Fruit fly (Drosophila melanogaster) whole organism, embryonic: ENCODE measurements around the gene Pde11.

Experiments used
- Atf6 ChIP-seq: fragments of 200-800 bp; sonication (Bioruptor generic); IDR thresholded peaks from 2 replicates; pipeline ENCODE4 v1.3.6; 2022; ENCODE audit warnings: missing biosample characterization, missing genetic modification characterization
- BEAF-32 ChIP-seq: fragments of 200-800 bp; sonication (Bioruptor generic); optimal IDR thresholded peaks from 3 replicates; lab custom pipeline; 2017; ENCODE audit warnings: missing biosample characterization, missing genetic modification characterization, mild to moderate bottlenecking, moderate library complexity, missing genetic modification reagents
- CG10147 ChIP-seq: fragments of 200-800 bp; sonication (Bioruptor generic); optimal IDR thresholded peaks from 2 replicates; lab custom pipeline; 2019; ENCODE audit warnings: missing biosample characterization, mild to moderate bottlenecking, missing genetic modification characterization, moderate library complexity
- CG10267 ChIP-seq: fragments of 200-800 bp; sonication (Bioruptor generic); optimal IDR thresholded peaks from 2 replicates; lab custom pipeline; 2018; ENCODE audit warnings: missing biosample characterization, mild to moderate bottlenecking, missing genetic modification characterization, moderate library complexity
- CG10959 ChIP-seq: fragments of 200-800 bp; sonication (Bioruptor generic); IDR thresholded peaks from 2 replicates; pipeline ENCODE4 v1.3.6; 2022; ENCODE audit warnings: missing biosample characterization, missing genetic modification characterization
- CG11560 ChIP-seq: fragments of 200-800 bp; sonication (Bioruptor generic); IDR thresholded peaks from 3 replicates; pipeline ENCODE4 v1.3.6; 2022; ENCODE audit warnings: missing biosample characterization, missing genetic modification characterization
- CG12942 ChIP-seq: fragments of 200-800 bp; sonication (Bioruptor generic); optimal IDR thresholded peaks from 3 replicates; lab custom pipeline; 2016; ENCODE audit warnings: missing biosample characterization, missing genetic modification characterization
- CG13894 ChIP-seq: fragments of 200-800 bp; sonication (Bioruptor generic); optimal IDR thresholded peaks from 3 replicates; lab custom pipeline; 2018; ENCODE audit warnings: missing biosample characterization, mild to moderate bottlenecking, missing genetic modification characterization, moderate library complexity
- CG14014 ChIP-seq: fragments of 200-800 bp; sonication (Bioruptor generic); IDR thresholded peaks from 2 replicates; pipeline ENCODE4 v1.3.6; 2022; ENCODE audit warnings: missing biosample characterization, missing genetic modification characterization
- CG17359 ChIP-seq: fragments of 200-800 bp; sonication (Bioruptor generic); optimal IDR thresholded peaks from 3 replicates; lab custom pipeline; 2018; ENCODE audit warnings: missing biosample characterization, mild to moderate bottlenecking, missing genetic modification characterization, moderate library complexity
- CG30020 ChIP-seq: fragments of 200-800 bp; optimal IDR thresholded peaks from 2 replicates; lab custom pipeline; 2019; ENCODE audit warnings: missing biosample characterization, mild to moderate bottlenecking, missing genetic modification characterization, moderate library complexity
- CG42726 ChIP-seq: fragments of 200-800 bp; sonication (Bioruptor generic); IDR thresholded peaks from 2 replicates; pipeline ENCODE4 v1.3.6; 2022; ENCODE audit warnings: missing biosample characterization, missing genetic modification characterization; ENCODE audit not compliant: partially characterized antibody
- CG4617 ChIP-seq: fragments of 200-800 bp; sonication (Bioruptor generic); optimal IDR thresholded peaks from 3 replicates; lab custom pipeline; 2016; ENCODE audit warnings: missing biosample characterization, missing genetic modification characterization, borderline replicate concordance
- CG6175 ChIP-seq: fragments of 200-800 bp; sonication (Bioruptor generic); IDR thresholded peaks from 3 replicates; pipeline ENCODE4 v1.3.6; 2022; ENCODE audit warnings: missing biosample characterization, missing genetic modification characterization
- CG7963 ChIP-seq: fragments of 200-800 bp; sonication (Bioruptor generic); IDR thresholded peaks from 3 replicates; pipeline ENCODE4 v1.3.6; 2022; ENCODE audit warnings: missing biosample characterization, missing genetic modification characterization; ENCODE audit not compliant: partially characterized antibody
- CG8478 ChIP-seq: fragments of >200 bp; optimal IDR thresholded peaks from 2 replicates; lab custom pipeline; 2018
- CkIIα-i1 ChIP-seq: fragments of 200-800 bp; sonication (Bioruptor generic); IDR thresholded peaks from 2 replicates; pipeline ENCODE4 v1.3.6; 2022; ENCODE audit warnings: missing biosample characterization, missing genetic modification characterization
- Dp ChIP-seq: fragments of 200-800 bp; sonication (Bioruptor generic); optimal IDR thresholded peaks from 2 replicates; lab custom pipeline; 2018; ENCODE audit warnings: missing biosample characterization, mild to moderate bottlenecking, missing genetic modification characterization, moderate library complexity
- ERR ChIP-seq: fragments of 200-800 bp; sonication (Bioruptor generic); optimal IDR thresholded peaks from 2 replicates; lab custom pipeline; 2016; ENCODE audit warnings: missing biosample characterization, missing genetic modification characterization
- Fer1 ChIP-seq: fragments of 200-800 bp; sonication (Bioruptor generic); optimal IDR thresholded peaks from 2 replicates; lab custom pipeline; 2017; ENCODE audit warnings: missing biosample characterization, mild to moderate bottlenecking, missing genetic modification characterization
- Hey ChIP-seq: fragments of 200-800 bp; sonication (Bioruptor generic); optimal IDR thresholded peaks from 3 replicates; lab custom pipeline; 2018; ENCODE audit warnings: missing biosample characterization, mild to moderate bottlenecking, missing genetic modification characterization
- Hmr ChIP-seq: fragments of 200-800 bp; sonication (Bioruptor generic); optimal IDR thresholded peaks from 3 replicates; lab custom pipeline; 2017; ENCODE audit warnings: mild to moderate bottlenecking, missing biosample characterization, missing genetic modification reagents, missing genetic modification characterization
- Lhr ChIP-seq: fragments of 200-800 bp; sonication (Bioruptor generic); optimal IDR thresholded peaks from 3 replicates; lab custom pipeline; 2017; ENCODE audit warnings: mild to moderate bottlenecking, missing biosample characterization, missing genetic modification reagents, missing genetic modification characterization
- MBD-R2 ChIP-seq: fragments of 200-800 bp; sonication (Bioruptor generic); IDR thresholded peaks from 2 replicates; pipeline ENCODE4 v1.3.6; 2022; ENCODE audit warnings: missing biosample characterization, missing genetic modification characterization
- Oaz ChIP-seq: fragments of 200-800 bp; sonication (Bioruptor generic); IDR thresholded peaks from 2 replicates; pipeline ENCODE4 v1.3.6; 2022; ENCODE audit warnings: missing biosample characterization, missing genetic modification characterization
- Opbp ChIP-seq: fragments of 200-800 bp; sonication (Bioruptor generic); IDR thresholded peaks from 3 replicates; pipeline ENCODE4 v1.3.6; 2022; ENCODE audit warnings: missing biosample characterization, missing genetic modification characterization; ENCODE audit not compliant: partially characterized antibody
- PHDP ChIP-seq: fragments of 200-800 bp; sonication (Bioruptor generic); optimal IDR thresholded peaks from 3 replicates; lab custom pipeline; 2018; ENCODE audit warnings: missing biosample characterization, mild to moderate bottlenecking, missing genetic modification characterization, moderate library complexity
- Ptx1 ChIP-seq: fragments of 200-800 bp; sonication (Bioruptor generic); IDR thresholded peaks from 2 replicates; pipeline ENCODE4 v1.3.6; 2022; ENCODE audit warnings: missing biosample characterization, missing genetic modification characterization
- Sox100B ChIP-seq: fragments of 200-800 bp; sonication (Bioruptor generic); optimal IDR thresholded peaks from 3 replicates; lab custom pipeline; 2018; ENCODE audit warnings: missing biosample characterization, mild to moderate bottlenecking, missing genetic modification characterization
- Xbp1 ChIP-seq: fragments of 200-800 bp; sonication (Bioruptor generic); optimal IDR thresholded peaks from 3 replicates; lab custom pipeline; 2016; ENCODE audit warnings: missing biosample characterization, mild to moderate bottlenecking, missing genetic modification characterization
- ap ChIP-seq: fragments of 200-800 bp; sonication (Bioruptor generic); IDR thresholded peaks from 2 replicates; pipeline ENCODE4 v1.3.6; 2022; ENCODE audit warnings: missing biosample characterization, missing genetic modification characterization
- cg ChIP-seq: fragments of 200-800 bp; sonication (Bioruptor generic); optimal IDR thresholded peaks from 3 replicates; lab custom pipeline; 2019; ENCODE audit warnings: missing biosample characterization, mild to moderate bottlenecking, missing genetic modification characterization, moderate library complexity
- en ChIP-seq: fragments of 200-800 bp; sonication (Bioruptor generic); optimal IDR thresholded peaks from 2 replicates; lab custom pipeline; 2016; ENCODE audit warnings: missing biosample characterization, missing genetic modification characterization
- eyg ChIP-seq: fragments of 200-800 bp; sonication (Bioruptor generic); optimal IDR thresholded peaks from 3 replicates; lab custom pipeline; 2016; ENCODE audit warnings: missing biosample characterization, missing genetic modification characterization
- fd3F ChIP-seq: fragments of 200-800 bp; sonication (Bioruptor generic); optimal IDR thresholded peaks from 2 replicates; lab custom pipeline; 2018; ENCODE audit warnings: missing biosample characterization, mild to moderate bottlenecking, missing genetic modification characterization, moderate library complexity
- gcm ChIP-seq: fragments of 200-800 bp; sonication (Bioruptor generic); optimal IDR thresholded peaks from 2 replicates; lab custom pipeline; 2019; ENCODE audit warnings: missing biosample characterization, mild to moderate bottlenecking, missing genetic modification characterization, moderate library complexity
- hkb ChIP-seq, 2 experiments: fragments of 200-800 bp in 1 of 2; fragments of >200 bp in 1 of 2; sonication (Bioruptor generic) in 1 of 2; IDR thresholded peaks in 1 of 2; optimal IDR thresholded peaks in 1 of 2; 2 replicates each; pipeline versions ENCODE4 v1.3.6 to Lab custom; 2017 to 2022; ENCODE audit warnings: missing biosample characterization in 1 of 2, missing genetic modification characterization in 1 of 2
- kay ChIP-seq: fragments of 200-800 bp; sonication (Bioruptor generic); optimal IDR thresholded peaks from 2 replicates; lab custom pipeline; 2016; ENCODE audit warnings: missing biosample characterization, missing genetic modification characterization
- lola ChIP-seq, 3 experiments: fragments of >200 bp in 2 of 3; fragments of 200-800 bp in 1 of 3; sonication (Bioruptor generic) in 1 of 3; optimal IDR thresholded peaks; 2 replicates each; lab custom pipeline; 2017 to 2019; ENCODE audit warnings: missing biosample characterization in 3 of 3, missing genetic modification characterization in 3 of 3, mild to moderate bottlenecking in 1 of 3, moderate library complexity in 1 of 3
- oc ChIP-seq: fragments of 200-800 bp; sonication (Bioruptor generic); optimal IDR thresholded peaks from 2 replicates; lab custom pipeline; 2018; ENCODE audit warnings: missing biosample characterization, mild to moderate bottlenecking, missing genetic modification characterization, moderate library complexity
- onecut ChIP-seq: fragments of 200-800 bp; sonication (Bioruptor generic); IDR thresholded peaks from 2 replicates; pipeline ENCODE4 v1.3.6; 2022; ENCODE audit warnings: missing biosample characterization, missing genetic modification characterization
- org-1 ChIP-seq: fragments of 200-800 bp; sonication (Bioruptor generic); optimal IDR thresholded peaks from 2 replicates; lab custom pipeline; 2017; ENCODE audit warnings: missing biosample characterization, missing genetic modification characterization
- p53 ChIP-seq: fragments of 200-800 bp; sonication (Bioruptor generic); optimal IDR thresholded peaks from 2 replicates; lab custom pipeline; 2016; ENCODE audit warnings: missing biosample characterization, missing genetic modification characterization
- pnt ChIP-seq: fragments of 200-800 bp; sonication (Bioruptor generic); optimal IDR thresholded peaks from 3 replicates; lab custom pipeline; 2016; ENCODE audit warnings: missing biosample characterization, missing genetic modification characterization
- prd ChIP-seq, 3 experiments: fragments of >200 bp in 2 of 3; fragments of 200-800 bp in 1 of 3; sonication (Bioruptor generic) in 1 of 3; optimal IDR thresholded peaks in 2 of 3; IDR thresholded peaks in 1 of 3; 2 replicates in 2 of 3; 3 replicates in 1 of 3; pipeline versions ENCODE4 v1.3.6 to Lab custom; 2017 to 2022; ENCODE audit warnings: missing biosample characterization in 1 of 3, missing genetic modification characterization in 1 of 3
- ro ChIP-seq: fragments of 200-800 bp; sonication (Bioruptor generic); IDR thresholded peaks from 2 replicates; pipeline ENCODE4 v1.3.6; 2022; ENCODE audit warnings: missing biosample characterization, missing genetic modification characterization
- sens ChIP-seq: fragments of 200-800 bp; sonication (Bioruptor generic); peaks from one replicate; lab custom pipeline; 2016; ENCODE audit warnings: missing biosample characterization, missing genetic modification characterization
- vnd ChIP-seq: fragments of 200-800 bp; sonication (Bioruptor generic); IDR thresholded peaks from 3 replicates; pipeline ENCODE4 v1.3.6; 2022; ENCODE audit warnings: missing biosample characterization, missing genetic modification characterization; ENCODE audit not compliant: partially characterized antibody
- zen2 ChIP-seq: fragments of 200-800 bp; sonication (Bioruptor generic); IDR thresholded peaks from 3 replicates; pipeline ENCODE4 v1.3.6; 2022; ENCODE audit warnings: missing biosample characterization, missing genetic modification characterization; ENCODE audit not compliant: partially characterized antibody
- zfh2 ChIP-seq: fragments of 200-800 bp; sonication (Bioruptor generic); optimal IDR thresholded peaks from 2 replicates; lab custom pipeline; 2016; ENCODE audit warnings: missing biosample characterization, missing genetic modification characterization

Pde11 gene

DNA sequence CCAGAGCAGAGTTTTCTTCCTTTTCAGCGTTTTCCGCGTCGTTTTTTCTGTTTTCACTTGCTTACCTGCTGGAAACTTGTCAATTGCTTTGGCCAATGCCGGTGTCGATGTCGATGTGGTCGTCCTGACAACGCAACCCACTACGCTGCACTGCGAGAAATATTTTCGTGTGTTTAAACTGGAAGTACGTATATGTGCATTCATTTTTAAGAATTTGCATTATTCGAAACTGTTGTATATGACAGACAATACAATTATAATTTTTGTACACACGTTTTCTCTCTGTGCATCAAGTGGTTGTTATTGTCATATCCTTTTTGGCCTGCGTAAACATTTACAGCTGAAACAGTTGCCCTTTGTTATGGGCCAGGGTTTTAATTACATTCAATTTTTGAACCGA lies 25.9 kb upstream of the Pde11 start, which contains the start of gene IFT46 (continued):
- TF ChIP-seq gcm (GFP tag; lab: Kevin White, UChicago) = no peak
- no peak for TF ChIP-seq CG17359 (tag; lab: Kevin White, UChicago)
- TF ChIP-seq ERR (GFP tag; lab: Kevin White, UChicago) = no peak
- TF ChIP-seq prd (optimal IDR thresholded peaks at IDR 0.05; lab: Kevin White, UChicago) = no peak
- TF ChIP-seq prd (GFP tag; IDR thresholded peaks at IDR 0.05; lab: Robert Waterston, UW) = peak; percentile 87
- TF ChIP-seq vnd = no peak
- TF ChIP-seq CG8478 = no peak
- no peak for TF ChIP-seq Sox100B (GFP tag; lab: Kevin White, UChicago)
- TF ChIP-seq CG14014 (GFP tag; lab: Robert Waterston, UW) = no peak
- no peak for TF ChIP-seq CkIIα-i1 (GFP tag; lab: Robert Waterston, UW)
- TF ChIP-seq zfh2 (GFP tag; lab: Kevin White, UChicago) = no peak
- no peak for TF ChIP-seq oc (tag; lab: Kevin White, UChicago)
- TF ChIP-seq CG10267 (tag; lab: Kevin White, UChicago) = peak; percentile 3
- TF ChIP-seq Hey (tag; lab: Kevin White, UChicago) = no peak
- 0 out of 2 replicates have a peak, but pooled peaks have one; percentile 26 for TF ChIP-seq Ptx1 (GFP tag; lab: Robert Waterston, UW)
- no peak for TF ChIP-seq onecut
- no peak for TF ChIP-seq CG6175 (GFP tag; lab: Robert Waterston, UW)
- TF ChIP-seq fd3F (GFP tag; lab: Kevin White, UChicago) = no peak
- no peak for TF ChIP-seq Xbp1 (GFP tag; lab: Kevin White, UChicago)
- no peak for TF ChIP-seq eyg (GFP tag; lab: Kevin White, UChicago)
- TF ChIP-seq kay (GFP tag; lab: Kevin White, UChicago) = no peak
- no peak for TF ChIP-seq Opbp (GFP tag; lab: Robert Waterston, UW)
- TF ChIP-seq Atf6 = no peak
- TF ChIP-seq MBD-R2 (GFP tag; lab: Robert Waterston, UW) = no peak
- no peak for TF ChIP-seq BEAF-32 (GFP tag; lab: Kevin White, UChicago)
- TF ChIP-seq CG13894 (tag; lab: Kevin White, UChicago) = no peak
- TF ChIP-seq pnt (GFP tag; lab: Kevin White, UChicago) = no peak
- no peak for TF ChIP-seq CG11560
- no peak for TF ChIP-seq ap (GFP tag; lab: Robert Waterston, UW)
- TF ChIP-seq CG10959 = peak; percentile 54; the same call in 1 of the 2 replicates
- TF ChIP-seq p53 (GFP tag; lab: Kevin White, UChicago) = no peak
- TF ChIP-seq CG7963 = no peak
- no peak for TF ChIP-seq PHDP (tag; lab: Kevin White, UChicago)
- TF ChIP-seq CG42726 (GFP tag; lab: Robert Waterston, UW) = no peak
- TF ChIP-seq Fer1 (GFP tag; lab: Kevin White, UChicago) = no peak
- TF ChIP-seq Hmr = no peak
- peak in 1 of 3 experiments; percentile 10 for TF ChIP-seq lola (GFP tag; optimal IDR thresholded peaks at IDR 0.05; lab: Kevin White, UChicago)
- no peak for TF ChIP-seq sens (GFP tag; lab: Kevin White, UChicago)
- no peak for TF ChIP-seq CG12942 (GFP tag; lab: Kevin White, UChicago)
- TF ChIP-seq zen2 (GFP tag; lab: Robert Waterston, UW) = no peak
- no peak for TF ChIP-seq CG30020 (tag; lab: Kevin White, UChicago)
- no peak for TF ChIP-seq CG4617 (GFP tag; lab: Kevin White, UChicago)
- TF ChIP-seq cg (GFP tag; lab: Kevin White, UChicago) = no peak
- no peak for TF ChIP-seq hkb (optimal IDR thresholded peaks at IDR 0.05; lab: Kevin White, UChicago)
- no peak for TF ChIP-seq hkb (GFP tag; IDR thresholded peaks at IDR 0.05; lab: Robert Waterston, UW)
- no peak for TF ChIP-seq ro (GFP tag; lab: Robert Waterston, UW)
- no peak for TF ChIP-seq org-1 (GFP tag; lab: Kevin White, UChicago)
- TF ChIP-seq Oaz (GFP tag; lab: Robert Waterston, UW) = no peak
- no peak for TF ChIP-seq en (GFP tag; lab: Kevin White, UChicago)
- TF ChIP-seq Dp (GFP tag; lab: Kevin White, UChicago) = no peak
- no peak for TF ChIP-seq Lhr (GFP tag; lab: Kevin White, UChicago)
- no peak for TF ChIP-seq CG10147 (GFP tag; lab: Kevin White, UChicago)
